Worm (Caenorhabditis elegans) whole organism, mixed stage, embryonic: ENCODE measurements around the gene taf-2.

Source experiments
- M03D4.4 ChIP-seq: sonication (generic microtip); optimal IDR thresholded peaks from 2 replicates; lab custom pipeline; 2017; ENCODE audit warnings: mild to moderate bottlenecking, missing genetic modification characterization, missing compliant biosample characterization
- blmp-1 ChIP-seq: fragments of 150-350 bp; optimal IDR thresholded peaks from 2 replicates; lab custom pipeline; 2014; ENCODE audit warnings: missing biosample characterization, missing genetic modification characterization
- ceh-39 ChIP-seq: fragments of 150-350 bp; optimal IDR thresholded peaks from 2 replicates; lab custom pipeline; 2014; ENCODE audit warnings: missing biosample characterization, missing genetic modification characterization
- ceh-43 ChIP-seq: fragments of 200-800 bp; sonication (Bioruptor generic); optimal IDR thresholded peaks from 2 replicates; lab custom pipeline; 2018; ENCODE audit warnings: mild to moderate bottlenecking, missing genetic modification characterization, moderate library complexity, missing compliant biosample characterization
- ceh-83 ChIP-seq: fragments of 200-800 bp; sonication (Bioruptor generic); optimal IDR thresholded peaks from 2 replicates; lab custom pipeline; 2018; ENCODE audit warnings: mild to moderate bottlenecking, missing genetic modification characterization, missing compliant biosample characterization
- cnd-1 ChIP-seq: fragments of 200-800 bp; sonication (Bioruptor generic); optimal IDR thresholded peaks from 2 replicates; lab custom pipeline; 2018; ENCODE audit warnings: mild to moderate bottlenecking, missing genetic modification characterization, missing compliant biosample characterization
- drap-1 ChIP-seq: fragments of 200-800 bp; sonication (Bioruptor generic); optimal IDR thresholded peaks from 3 replicates; lab custom pipeline; 2018; ENCODE audit warnings: mild to moderate bottlenecking, missing genetic modification characterization, missing compliant biosample characterization
- elt-1 ChIP-seq: sonication (generic microtip); optimal IDR thresholded peaks from 2 replicates; lab custom pipeline; 2017; ENCODE audit warnings: missing genetic modification characterization, mild to moderate bottlenecking, missing compliant biosample characterization, antibody characterized with exemption, moderate library complexity, borderline replicate concordance; ENCODE audit not compliant: insufficient read depth
- elt-3 ChIP-seq: fragments of 150-350 bp; optimal IDR thresholded peaks from 2 replicates; lab custom pipeline; 2014; ENCODE audit warnings: missing biosample characterization, missing genetic modification characterization
- flh-1 ChIP-seq: fragments of 200-800 bp; sonication (Bioruptor generic); optimal IDR thresholded peaks from 2 replicates; lab custom pipeline; 2018; ENCODE audit warnings: mild to moderate bottlenecking, missing genetic modification characterization, moderate library complexity, missing compliant biosample characterization
- ham-2 ChIP-seq: fragments of 200-800 bp; sonication (Bioruptor generic); optimal IDR thresholded peaks from 2 replicates; lab custom pipeline; 2018; ENCODE audit warnings: mild to moderate bottlenecking, missing genetic modification characterization, missing compliant biosample characterization
- hlh-1 ChIP-seq: fragments of 150-350 bp; optimal IDR thresholded peaks from 2 replicates; lab custom pipeline; 2014; ENCODE audit warnings: missing biosample characterization, missing genetic modification reagents, missing genetic modification characterization
- lin-13 ChIP-seq: fragments of 150-350 bp; optimal IDR thresholded peaks from 2 replicates; lab custom pipeline; 2014; ENCODE audit warnings: missing biosample characterization, missing genetic modification characterization
- lin-32 ChIP-seq: fragments of 200-800 bp; sonication (Bioruptor generic); optimal IDR thresholded peaks from 2 replicates; lab custom pipeline; 2018; ENCODE audit warnings: mild to moderate bottlenecking, missing genetic modification characterization, missing compliant biosample characterization
- lsy-2 ChIP-seq: fragments of 150-350 bp; optimal IDR thresholded peaks from 2 replicates; lab custom pipeline; 2014; ENCODE audit warnings: missing biosample characterization, missing genetic modification characterization
- mab-5 ChIP-seq: fragments of 150-350 bp; optimal IDR thresholded peaks from 2 replicates; lab custom pipeline; 2014; ENCODE audit warnings: missing biosample characterization, missing genetic modification characterization
- mep-1 ChIP-seq: fragments of 150-350 bp; optimal IDR thresholded peaks from 2 replicates; lab custom pipeline; 2017; ENCODE audit warnings: missing biosample characterization, missing genetic modification reagents, missing genetic modification characterization, inconsistent platforms
- mls-2 ChIP-seq: sonication (generic microtip); optimal IDR thresholded peaks from 2 replicates; lab custom pipeline; 2016; ENCODE audit warnings: mild to moderate bottlenecking, missing genetic modification characterization, moderate library complexity, missing compliant biosample characterization
- nhr-12 ChIP-seq: fragments of 150-350 bp; optimal IDR thresholded peaks from 2 replicates; lab custom pipeline; 2014; ENCODE audit warnings: missing biosample characterization, missing genetic modification characterization
- nhr-2 ChIP-seq: fragments of 150-350 bp; optimal IDR thresholded peaks from 2 replicates; lab custom pipeline; 2014; ENCODE audit warnings: missing biosample characterization, missing genetic modification characterization
- nhr-237 ChIP-seq: fragments of 150-350 bp; optimal IDR thresholded peaks from 2 replicates; lab custom pipeline; 2014; ENCODE audit warnings: missing biosample characterization, missing genetic modification characterization
- nhr-76 ChIP-seq: sonication (generic microtip); optimal IDR thresholded peaks from 2 replicates; lab custom pipeline; 2017; ENCODE audit warnings: missing biosample characterization, missing genetic modification characterization
- pha-4 ChIP-seq: fragments of 150-350 bp; optimal IDR thresholded peaks from 2 replicates; lab custom pipeline; 2018; ENCODE audit warnings: missing biosample characterization, missing genetic modification reagents, missing genetic modification characterization
- sem-2 ChIP-seq: fragments of 200-800 bp; sonication (Bioruptor generic); optimal IDR thresholded peaks from 2 replicates; lab custom pipeline; 2018; ENCODE audit warnings: mild to moderate bottlenecking, missing genetic modification characterization, missing compliant biosample characterization
- snpc-4 ChIP-seq: fragments of 150-350 bp; optimal IDR thresholded peaks from 2 replicates; lab custom pipeline; 2014; ENCODE audit warnings: missing biosample characterization, missing genetic modification characterization
- tbx-8 ChIP-seq: fragments of 200-800 bp; sonication (Bioruptor generic); optimal IDR thresholded peaks from 2 replicates; lab custom pipeline; 2018; ENCODE audit warnings: mild to moderate bottlenecking, missing genetic modification characterization, moderate library complexity, missing compliant biosample characterization
- unc-120 ChIP-seq: sonication (generic microtip); optimal IDR thresholded peaks from 2 replicates; lab custom pipeline; 2017; ENCODE audit warnings: missing genetic modification characterization, missing compliant biosample characterization; ENCODE audit not compliant: poor library complexity, severe bottlenecking
- unc-39 ChIP-seq: fragments of 150-350 bp; optimal IDR thresholded peaks from 2 replicates; lab custom pipeline; 2014; ENCODE audit warnings: missing biosample characterization, missing genetic modification characterization
- unc-62 ChIP-seq: fragments of 150-350 bp; optimal IDR thresholded peaks from 2 replicates; lab custom pipeline; 2014; ENCODE audit warnings: missing biosample characterization, missing genetic modification reagents, missing genetic modification characterization
- zip-8 ChIP-seq: fragments of 150-350 bp; optimal IDR thresholded peaks from 2 replicates; lab custom pipeline; 2014; ENCODE audit warnings: missing biosample characterization, missing genetic modification characterization
- ztf-11 ChIP-seq: fragments of 150-350 bp; optimal IDR thresholded peaks from 2 replicates; lab custom pipeline; 2014; ENCODE audit warnings: missing biosample characterization, missing genetic modification characterization

The taf-2 gene

DNA sequence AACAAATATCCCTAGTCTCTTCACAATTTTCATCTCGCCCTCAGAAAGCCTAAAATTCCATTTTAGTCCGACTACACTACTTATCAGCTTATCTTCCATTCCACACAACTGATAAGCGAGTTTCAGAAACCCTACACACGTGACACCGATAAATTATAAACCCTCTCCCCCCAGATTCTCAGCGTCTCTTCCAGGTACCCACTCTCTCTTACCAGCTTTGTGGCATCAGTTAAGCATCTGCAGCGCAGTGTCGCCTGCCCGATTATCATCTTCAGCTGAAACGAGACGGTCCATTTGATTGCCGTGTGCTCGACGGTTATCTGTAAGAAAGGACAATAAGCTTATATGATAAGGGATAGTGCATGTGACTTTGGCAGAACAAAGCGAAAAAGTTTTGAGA, 18.4 kb upstream of the taf-2 start:
- TF ChIP-seq zip-8 (tag; lab: Kevin White, UChicago) = no peak
- TF ChIP-seq mls-2 (tag; lab: Kevin White, UChicago) = no peak
- no peak for TF ChIP-seq ztf-11 (tag; lab: Kevin White, UChicago)
- TF ChIP-seq mab-5 (tag; lab: Kevin White, UChicago) = no peak

DNA sequence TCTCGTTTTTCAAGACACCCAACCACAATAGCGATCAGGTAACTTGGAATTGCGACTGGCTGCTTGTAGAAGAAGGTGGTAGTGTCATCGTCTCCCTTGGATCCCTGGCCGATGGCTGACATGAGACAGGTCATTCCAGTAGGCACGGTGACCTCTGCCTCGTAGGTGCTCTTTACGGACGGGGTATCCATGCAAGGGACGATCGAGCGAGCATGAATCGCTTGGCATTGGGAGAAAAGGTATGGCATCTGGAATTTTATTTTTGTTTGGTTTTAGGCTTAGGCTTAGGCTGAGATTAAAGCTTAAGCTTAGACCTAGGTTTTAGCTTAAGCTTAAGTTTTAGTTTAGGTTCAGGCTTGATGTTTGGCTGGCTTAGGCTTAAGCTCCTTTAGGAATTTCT, 17.6 kb upstream of the taf-2 start:
- TF ChIP-seq unc-120 = no peak
- TF ChIP-seq ham-2 (GFP tag; lab: Kevin White, UChicago) = no peak
- no peak for TF ChIP-seq elt-1 (tag; lab: Kevin White, UChicago)
- TF ChIP-seq ztf-11 (tag; lab: Kevin White, UChicago) = no peak
- no peak for TF ChIP-seq lsy-2 (tag; lab: Kevin White, UChicago)
- TF ChIP-seq flh-1 = no peak
- TF ChIP-seq ceh-43 = no peak
- TF ChIP-seq pha-4 (tag; lab: Kevin White, UChicago) = no peak
- TF ChIP-seq lin-13 (tag; lab: Kevin White, UChicago) = no peak
- no peak for TF ChIP-seq nhr-12 (tag; lab: Kevin White, UChicago)
- no peak for TF ChIP-seq mab-5 (tag; lab: Kevin White, UChicago)
- TF ChIP-seq ceh-39 = no peak
- TF ChIP-seq tbx-8 = no peak
- no peak for TF ChIP-seq zip-8 (tag; lab: Kevin White, UChicago)
- no peak for TF ChIP-seq ceh-83
- TF ChIP-seq unc-39 (tag; lab: Kevin White, UChicago) = no peak
- TF ChIP-seq hlh-1 (tag; lab: Kevin White, UChicago) = no peak
- no peak for TF ChIP-seq sem-2 (GFP tag; lab: Kevin White, UChicago)

DNA sequence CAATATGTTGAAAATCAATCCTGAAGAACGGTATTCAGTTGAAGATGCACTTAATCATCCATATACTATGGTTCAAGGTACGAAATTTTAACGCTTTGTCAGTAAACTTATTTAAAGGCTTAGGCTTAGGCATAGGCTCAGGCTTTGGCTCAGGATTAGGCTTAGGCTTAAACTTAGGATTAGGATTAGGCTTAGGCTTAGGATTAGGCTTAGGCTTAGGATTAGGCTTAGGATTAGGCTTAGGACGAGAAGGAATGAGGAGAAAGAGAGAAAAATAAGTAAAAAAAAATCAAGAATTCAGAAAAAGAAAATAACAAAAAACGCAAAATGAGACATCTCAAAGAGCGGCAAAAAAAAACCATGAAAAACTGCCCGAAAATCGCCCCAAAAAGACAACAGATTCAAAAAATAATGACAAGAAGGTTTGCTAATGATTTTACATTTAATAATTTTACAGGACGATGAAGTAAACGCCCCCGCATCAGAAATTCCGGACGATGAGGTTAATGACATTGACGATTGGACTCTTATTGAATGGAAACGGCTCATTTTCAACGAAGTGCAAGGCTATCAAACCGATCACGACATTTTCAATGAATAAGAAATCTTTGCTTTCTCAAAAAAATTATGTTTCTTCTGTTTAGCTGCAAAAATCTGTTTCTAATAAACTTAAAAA, 15.3 kb upstream of the taf-2 start:
- TF ChIP-seq ceh-83 = no peak
- TF ChIP-seq flh-1 = no peak
- TF ChIP-seq nhr-76 (tag; lab: Kevin White, UChicago) = no peak
- TF ChIP-seq sem-2 (GFP tag; lab: Kevin White, UChicago) = no peak
- no peak for TF ChIP-seq nhr-2 (tag; lab: Kevin White, UChicago)
- TF ChIP-seq hlh-1 (tag; lab: Kevin White, UChicago) = no peak
- TF ChIP-seq zip-8 (tag; lab: Kevin White, UChicago) = no peak
- TF ChIP-seq tbx-8 = no peak
- TF ChIP-seq lsy-2 (tag; lab: Kevin White, UChicago) = no peak
- TF ChIP-seq lin-32 (GFP tag; lab: Kevin White, UChicago) = no peak

DNA sequence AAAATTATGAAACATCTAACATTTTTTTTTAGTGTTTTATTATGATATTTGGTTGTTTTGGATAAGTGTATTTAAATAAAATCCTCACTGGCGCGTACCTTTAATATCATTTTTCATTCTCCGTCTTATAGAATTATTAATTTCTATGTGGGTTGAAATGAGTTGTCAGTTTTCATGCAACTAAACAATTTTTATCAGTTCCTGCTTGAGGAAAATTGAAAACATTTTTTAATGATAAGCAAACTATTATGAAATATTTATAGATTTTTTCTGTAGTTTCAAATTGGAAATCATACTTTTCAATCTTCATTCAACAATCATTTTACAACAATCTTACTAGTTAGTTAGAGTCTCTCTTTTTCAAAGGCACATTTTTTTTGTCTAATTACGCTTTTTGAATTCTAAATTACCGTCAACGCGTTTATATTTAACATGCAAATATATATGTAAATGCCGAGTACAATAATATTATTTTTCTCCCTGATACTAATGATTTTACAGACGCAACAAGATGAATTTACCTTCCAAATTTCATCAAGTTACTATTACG, 12.9 kb upstream of the taf-2 start, which contains the start of the genes Y37E11B.10 and kgb-2:
Gene Y37E11B.10, minus strand, starts transcription at position 182 of the 550 bp plus-strand sequence.
Gene kgb-2, plus strand, starts transcription at position 500 of the 550 bp plus-strand sequence.
- no peak for TF ChIP-seq hlh-1 (tag; lab: Kevin White, UChicago)
- TF ChIP-seq M03D4.4 (tag; lab: Kevin White, UChicago) = no peak
- TF ChIP-seq elt-1 (tag; lab: Kevin White, UChicago) = no peak
- TF ChIP-seq sem-2 (GFP tag; lab: Kevin White, UChicago) = no peak
- TF ChIP-seq blmp-1 = no peak
- TF ChIP-seq ztf-11 (tag; lab: Kevin White, UChicago) = no peak
- TF ChIP-seq ceh-83 = no peak
- TF ChIP-seq nhr-2 (tag; lab: Kevin White, UChicago) = no peak
- TF ChIP-seq mls-2 (tag; lab: Kevin White, UChicago) = no peak
- TF ChIP-seq elt-3 (tag; lab: Kevin White, UChicago) = no peak
- TF ChIP-seq pha-4 (tag; lab: Kevin White, UChicago) = no peak
- TF ChIP-seq unc-62 (GFP tag; lab: Kevin White, UChicago) = no peak
- TF ChIP-seq drap-1 (GFP tag; lab: Kevin White, UChicago) = no peak
- no peak for TF ChIP-seq cnd-1 (tag; lab: Kevin White, UChicago)

DNA sequence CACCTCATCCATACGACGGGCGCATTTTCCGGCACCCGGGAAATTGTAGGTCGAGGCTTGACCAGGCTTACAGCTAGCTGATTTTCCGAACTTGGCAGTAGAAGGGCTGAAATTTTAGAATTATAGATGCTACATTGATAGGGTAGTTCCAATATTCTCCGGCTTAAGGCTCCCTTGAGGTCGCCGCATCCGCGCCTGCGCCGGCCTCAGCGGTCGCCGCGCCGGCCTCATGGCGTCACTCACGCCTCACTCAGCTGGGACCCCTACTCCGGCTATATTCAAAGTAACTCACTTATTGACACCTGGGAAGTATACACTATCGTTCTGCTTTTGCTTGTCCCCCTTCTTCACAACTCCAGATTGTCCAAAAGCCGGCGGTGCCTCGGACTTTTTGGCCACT, 10.7 kb upstream of the taf-2 start:
- no peak for TF ChIP-seq snpc-4
- no peak for TF ChIP-seq flh-1
- no peak for TF ChIP-seq unc-62 (GFP tag; lab: Kevin White, UChicago)
- no peak for TF ChIP-seq nhr-2 (tag; lab: Kevin White, UChicago)
- no peak for TF ChIP-seq nhr-76 (tag; lab: Kevin White, UChicago)
- TF ChIP-seq drap-1 (GFP tag; lab: Kevin White, UChicago) = no peak
- no peak for TF ChIP-seq mls-2 (tag; lab: Kevin White, UChicago)
- no peak for TF ChIP-seq hlh-1 (tag; lab: Kevin White, UChicago)
- no peak for TF ChIP-seq lin-13 (tag; lab: Kevin White, UChicago)
- TF ChIP-seq ham-2 (GFP tag; lab: Kevin White, UChicago) = no peak
- no peak for TF ChIP-seq lin-32 (GFP tag; lab: Kevin White, UChicago)
- no peak for TF ChIP-seq nhr-237 (tag; lab: Kevin White, UChicago)
- no peak for TF ChIP-seq mab-5 (tag; lab: Kevin White, UChicago)
- TF ChIP-seq mep-1 (tag; lab: Kevin White, UChicago) = no peak
